Fruit fly (Drosophila melanogaster) whole organism, prepupa: ENCODE measurements around the gene Bub1.

Source experiments
- CG10669 ChIP-seq: fragments of 200-800 bp; sonication (Bioruptor generic); optimal IDR thresholded peaks from 3 replicates; lab custom pipeline; 2018; ENCODE audit warnings: missing biosample characterization, mild to moderate bottlenecking, missing genetic modification characterization, moderate library complexity
- CG31627 ChIP-seq: fragments of 200-800 bp; sonication (Bioruptor generic); optimal IDR thresholded peaks from 3 replicates; lab custom pipeline; 2016; ENCODE audit warnings: missing biosample characterization, missing genetic modification characterization
- CG6276 ChIP-seq: fragments of 200-800 bp; sonication (Bioruptor generic); optimal IDR thresholded peaks from 2 replicates; lab custom pipeline; 2017; ENCODE audit warnings: missing biosample characterization, mild to moderate bottlenecking, missing genetic modification characterization
- Gug ChIP-seq: fragments of 200-800 bp; sonication (Bioruptor generic); IDR thresholded peaks from 2 replicates; pipeline ENCODE4 v1.3.6; 2022; ENCODE audit warnings: missing biosample characterization, missing genetic modification characterization
- Hr4 ChIP-seq: fragments of 200-800 bp; sonication (Bioruptor generic); optimal IDR thresholded peaks from 3 replicates; lab custom pipeline; 2016; ENCODE audit warnings: missing biosample characterization, missing genetic modification characterization
- Lpt ChIP-seq: fragments of 200-800 bp; sonication (Bioruptor generic); optimal IDR thresholded peaks from 3 replicates; lab custom pipeline; 2016; ENCODE audit warnings: missing biosample characterization, missing genetic modification characterization
- OdsH ChIP-seq: fragments of 200-800 bp; sonication (Bioruptor generic); optimal IDR thresholded peaks from 3 replicates; lab custom pipeline; 2016; ENCODE audit warnings: missing biosample characterization, missing genetic modification characterization
- acj6 ChIP-seq: fragments of 200-800 bp; sonication (Bioruptor generic); optimal IDR thresholded peaks from 3 replicates; lab custom pipeline; 2016; ENCODE audit warnings: missing biosample characterization, missing genetic modification characterization
- eg ChIP-seq: fragments of 200-800 bp; sonication (Bioruptor generic); IDR thresholded peaks from 3 replicates; pipeline ENCODE4 v1.3.6; 2022; ENCODE audit warnings: missing biosample characterization, missing genetic modification characterization
- fd59A ChIP-seq: fragments of 200-800 bp; sonication (Bioruptor generic); optimal IDR thresholded peaks from 2 replicates; lab custom pipeline; 2017; ENCODE audit warnings: missing biosample characterization, mild to moderate bottlenecking, missing genetic modification characterization, missing genetic modification reagents
- pdm3 ChIP-seq: fragments of 200-800 bp; sonication (Bioruptor generic); optimal IDR thresholded peaks from 3 replicates; lab custom pipeline; 2016; ENCODE audit warnings: missing biosample characterization, missing genetic modification characterization

DNA sequence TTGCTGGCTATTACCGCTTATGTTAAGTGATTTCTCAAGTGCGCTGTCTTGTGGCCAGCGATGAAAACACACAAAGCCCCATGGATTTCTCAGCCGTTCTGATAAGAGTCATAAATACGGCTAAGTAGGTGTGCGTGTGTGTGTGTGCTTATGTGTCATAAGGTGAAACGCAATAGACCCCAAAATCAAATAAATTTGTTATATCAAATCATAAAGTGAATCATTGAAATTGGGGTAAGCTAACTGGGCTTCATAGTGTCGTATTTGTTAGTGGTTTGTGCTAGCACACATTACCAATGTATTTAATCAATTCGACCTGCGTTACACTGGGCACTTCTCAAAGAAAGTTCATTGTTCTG is 20.9 kb downstream of the Bub1 start:
- TF ChIP-seq CG6276 (GFP tag; lab: Kevin White, UChicago) (no peak), CG31627 (GFP tag; lab: Kevin White, UChicago) (no peak), OdsH (no peak), pdm3 (GFP tag; lab: Kevin White, UChicago) (no peak), eg (no peak), Lpt (no peak), fd59A (no peak), Gug (GFP tag; lab: Robert Waterston, UW) (no peak), acj6 (no peak), CG10669 (GFP tag; lab: Kevin White, UChicago) (no peak), Hr4 (GFP tag; lab: Kevin White, UChicago) (no peak)
